Fruit fly (Drosophila melanogaster): ENCODE measurements around the gene exd.

Gene exd

DNA sequence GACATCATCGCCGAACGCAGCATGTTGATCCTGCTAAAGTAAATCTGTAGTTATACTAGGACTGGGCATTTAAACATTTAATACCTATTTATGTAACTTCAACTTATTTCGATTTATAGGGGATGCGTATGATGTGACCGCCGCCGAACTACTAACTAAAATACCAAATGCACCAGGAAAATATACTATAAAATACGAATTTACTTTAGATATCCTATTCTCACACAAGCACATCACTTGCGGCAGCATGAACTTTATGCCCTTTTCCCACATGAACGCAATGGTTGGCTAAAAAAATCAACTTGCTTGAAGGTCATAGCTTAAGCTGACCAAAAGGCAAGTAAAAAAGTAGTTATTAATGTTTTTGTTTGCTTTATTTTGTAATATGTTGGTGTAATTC is 5.6 kb upstream of the exd start, which contains the start of gene ND-20 (continued):
- TF ChIP-seq dimm (GFP tag; IDR thresholded peaks at IDR 0.05), result no peak
- TF ChIP-seq fd96Cb (tag; optimal IDR thresholded peaks at IDR 0.05), result no peak
- 0 out of 2 replicates have a peak, but pooled peaks have one; percentile 22 for TF ChIP-seq CG3847 (GFP tag; IDR thresholded peaks at IDR 0.05)
- TF ChIP-seq lola (GFP tag; optimal IDR thresholded peaks at IDR 0.05), result peak in 1 of 3 experiments; percentile 99
- TF ChIP-seq TFAM (GFP tag; optimal IDR thresholded peaks at IDR 0.05), result no peak
- TF ChIP-seq CG31441 (GFP tag; IDR thresholded peaks at IDR 0.05), result no peak
- no peak for TF ChIP-seq jigr1 (GFP tag; IDR thresholded peaks at IDR 0.05)
- no peak for TF ChIP-seq CG14014 (GFP tag; IDR thresholded peaks at IDR 0.05)
- TF ChIP-seq yki (optimal IDR thresholded peaks at IDR 0.05), result no peak
- no peak for TF ChIP-seq fu2 (GFP tag; optimal IDR thresholded peaks at IDR 0.05)
- no peak for TF ChIP-seq CG13775 (GFP tag; optimal IDR thresholded peaks at IDR 0.05)
- TF ChIP-seq salm (tag; optimal IDR thresholded peaks at IDR 0.05), result no peak
- TF ChIP-seq CG5180 (GFP tag; optimal IDR thresholded peaks at IDR 0.05), result no peak
- no peak for TF ChIP-seq ro (GFP tag; IDR thresholded peaks at IDR 0.05)
- TF ChIP-seq maf-S (GFP tag; optimal IDR thresholded peaks at IDR 0.05), result no peak
- TF ChIP-seq CG8388 (GFP tag; optimal IDR thresholded peaks at IDR 0.05), result no peak
- TF ChIP-seq CG3163 (GFP tag; optimal IDR thresholded peaks at IDR 0.05), result no peak
- TF ChIP-seq pb (GFP tag; optimal IDR thresholded peaks at IDR 0.05), result no peak
- no peak for TF ChIP-seq fd102C (GFP tag; optimal IDR thresholded peaks at IDR 0.05)
- TF ChIP-seq Nf-YB (GFP tag; optimal IDR thresholded peaks at IDR 0.05), result no peak
- no peak for TF ChIP-seq CG8359 (GFP tag; optimal IDR thresholded peaks at IDR 0.05; ENCODE audit: borderline replicate concordance)
- TF ChIP-seq sr (GFP tag; IDR thresholded peaks at IDR 0.05), result no peak
- no peak for TF ChIP-seq Poxn (GFP tag; IDR thresholded peaks at IDR 0.05)
- 0 out of 2 replicates have a peak, but pooled peaks have one; percentile 23 for TF ChIP-seq sob (GFP tag; IDR thresholded peaks at IDR 0.05)
- peak; percentile 3 for TF ChIP-seq PHDP (tag; optimal IDR thresholded peaks at IDR 0.05)
- TF ChIP-seq gcm (GFP tag; optimal IDR thresholded peaks at IDR 0.05), result peak; percentile 13
- TF ChIP-seq CG17385 (GFP tag; optimal IDR thresholded peaks at IDR 0.05), result no peak
- no peak for TF ChIP-seq CG3726 (GFP tag; IDR thresholded peaks at IDR 0.05)
- TF ChIP-seq CG13287 (GFP tag; IDR thresholded peaks at IDR 0.05; ENCODE audit: partially characterized antibody), result peak; percentile 13; the same call in 1 of the 2 replicates
- TF ChIP-seq CG1832 (GFP tag; optimal IDR thresholded peaks at IDR 0.05), result no peak
- TF ChIP-seq Gug (GFP tag; IDR thresholded peaks at IDR 0.05), result no peak
- peak; percentile 45 for TF ChIP-seq CG17829 (tag; optimal IDR thresholded peaks at IDR 0.05)
- no peak for TF ChIP-seq CG7372 (GFP tag; IDR thresholded peaks at IDR 0.05)
- no peak for TF ChIP-seq chm (GFP tag; IDR thresholded peaks at IDR 0.05)
- peak; percentile 81 for TF ChIP-seq CG9797 (GFP tag; optimal IDR thresholded peaks at IDR 0.05)
- TF ChIP-seq sens (GFP tag), result peak; percentile 80
- TF ChIP-seq pnt (GFP tag; optimal IDR thresholded peaks at IDR 0.05), result peak; percentile 14
- no peak for TF ChIP-seq Dad (GFP tag; optimal IDR thresholded peaks at IDR 0.05)
- TF ChIP-seq YL-1 (GFP tag; optimal IDR thresholded peaks at IDR 0.05), result peak; percentile 61
- TF ChIP-seq trh (GFP tag; optimal IDR thresholded peaks at IDR 0.05), result no peak
- TF ChIP-seq al (GFP tag; IDR thresholded peaks at IDR 0.05), result no peak
- peak; percentile 1 for TF ChIP-seq Hsf (GFP tag; optimal IDR thresholded peaks at IDR 0.05)
- TF ChIP-seq E2f1 (GFP tag; IDR thresholded peaks at IDR 0.05), result no peak
- TF ChIP-seq CG2129 (GFP tag; IDR thresholded peaks at IDR 0.05; ENCODE audit: partially characterized antibody), result no peak
- peak; percentile 39 for TF ChIP-seq Ets97D (GFP tag; optimal IDR thresholded peaks at IDR 0.05)
- no peak for TF ChIP-seq Kr (GFP tag; optimal IDR thresholded peaks at IDR 0.05)
- peak in 1 of 2 experiments; percentile 77 for TF ChIP-seq Dfd (GFP tag; optimal IDR thresholded peaks at IDR 0.05)
- TF ChIP-seq dm (GFP tag; optimal IDR thresholded peaks at IDR 0.05), result peak; percentile 4
- TF ChIP-seq Trl (optimal IDR thresholded peaks at IDR 0.05), result no peak
- no peak for TF ChIP-seq Trl (GFP tag; optimal IDR thresholded peaks at IDR 0.05)
- peak; percentile 0 for TF ChIP-seq unpg (GFP tag; optimal IDR thresholded peaks at IDR 0.05)
- TF ChIP-seq CG14441 (GFP tag; IDR thresholded peaks at IDR 0.05), result peak; percentile 28; the same call in 1 of the 2 replicates
- no peak for TF ChIP-seq CG8089 (GFP tag; optimal IDR thresholded peaks at IDR 0.05)

All from whole organism, embryonic.